Fruit fly (Drosophila melanogaster) S2 (cell line): ENCODE data around the gene Pitslre.
A peak's percentile ranks its signal among the peaks of the same experiment; 100 is the strongest.

Experiments used
- CG8478 ChIP-seq: fragments of >200 bp; optimal IDR thresholded peaks from 2 replicates; lab custom pipeline; 2018
- CTCF ChIP-seq, 2 experiments: fragments of >200 bp; optimal IDR thresholded peaks; 2 replicates each; lab custom pipeline; 2018

The Pitslre gene

DNA sequence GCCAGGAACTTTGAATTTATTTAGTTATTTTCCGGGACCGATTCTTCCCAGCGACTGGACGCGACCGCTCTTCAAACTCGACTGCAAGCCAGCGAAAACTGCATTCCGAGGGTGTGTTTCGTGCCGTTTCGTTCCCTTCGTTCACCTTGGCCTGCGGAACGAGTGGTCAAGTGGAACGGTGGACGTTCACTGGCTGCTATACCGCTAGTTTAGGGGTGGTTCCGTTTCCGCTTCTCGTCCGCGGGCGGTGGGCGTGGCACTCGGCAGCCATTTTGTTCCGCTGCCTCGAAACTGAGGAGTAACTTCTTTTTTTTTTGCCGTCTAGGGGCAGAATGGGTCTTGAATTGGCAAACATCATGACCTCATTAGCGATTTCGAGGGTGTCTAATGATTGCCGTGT lies 21.4 kb downstream of the Pitslre start, which contains the start of gene Six4:
Gene Six4, minus strand, starts transcription at position 85 of the 400 bp plus-strand sequence.
- TF ChIP-seq CG8478 (lab: Kevin White, UChicago) = no peak
- no peak for TF ChIP-seq CTCF (optimal IDR thresholded peaks at IDR 0.05; lab: Kevin White, UChicago)

dm6 chr3L:20796757-20797156 lies 25.4 kb downstream of the Pitslre start:
- TF ChIP-seq CG8478 (lab: Kevin White, UChicago) = no peak
- no peak for TF ChIP-seq CTCF (optimal IDR thresholded peaks at IDR 0.05; lab: Kevin White, UChicago)

dm6 chr3L:20797379-20797778 lies 26.1 kb downstream of the Pitslre start:
- TF ChIP-seq CG8478 (lab: Kevin White, UChicago) (no peak), CTCF (optimal IDR thresholded peaks at IDR 0.05; lab: Kevin White, UChicago) (no peak)

dm6 chr3L:20798325-20798846 lies 27.1 kb downstream of the Pitslre start, which contains the start of the genes CG3698 and tzn:
Gene CG3698, minus strand, starts transcription at chr3L:20798375.
Gene tzn, plus strand, starts transcription at chr3L:20798645.
- TF ChIP-seq CTCF (optimal IDR thresholded peaks at IDR 0.05; lab: Kevin White, UChicago) (peak; percentile 86 to 91), CG8478 (lab: Kevin White, UChicago) (no peak)

dm6 chr3L:20800208-20800607 lies 28.9 kb downstream of the Pitslre start, which contains the start of gene Spc105R:
Gene Spc105R, plus strand, starts transcription at chr3L:20800410.
- TF ChIP-seq CTCF (optimal IDR thresholded peaks at IDR 0.05; lab: Kevin White, UChicago) (peak; percentile 3 to 32), CG8478 (lab: Kevin White, UChicago) (no peak)

dm6 chr3L:20809088-20809999 lies 38.0 kb downstream of the Pitslre start, which contains the start of the genes CG3634 and HIPP1:
Gene CG3634, minus strand, starts transcription at chr3L:20809272.
Gene HIPP1, plus strand, starts transcription at chr3L:20809669.
- no peak for TF ChIP-seq CTCF (optimal IDR thresholded peaks at IDR 0.05; lab: Kevin White, UChicago)
- no peak for TF ChIP-seq CG8478 (lab: Kevin White, UChicago)

dm6 chr3L:20815666-20816375 lies 44.5 kb downstream of the Pitslre start, which contains the start of the genes CG3618 and Pka-R1:
Gene CG3618, minus strand, starts transcription at chr3L:20816075.
Gene Pka-R1, plus strand, starts transcription at chr3L:20816118.
- TF ChIP-seq CG8478 (lab: Kevin White, UChicago) (no peak), CTCF (optimal IDR thresholded peaks at IDR 0.05; lab: Kevin White, UChicago) (no peak)

DNA sequence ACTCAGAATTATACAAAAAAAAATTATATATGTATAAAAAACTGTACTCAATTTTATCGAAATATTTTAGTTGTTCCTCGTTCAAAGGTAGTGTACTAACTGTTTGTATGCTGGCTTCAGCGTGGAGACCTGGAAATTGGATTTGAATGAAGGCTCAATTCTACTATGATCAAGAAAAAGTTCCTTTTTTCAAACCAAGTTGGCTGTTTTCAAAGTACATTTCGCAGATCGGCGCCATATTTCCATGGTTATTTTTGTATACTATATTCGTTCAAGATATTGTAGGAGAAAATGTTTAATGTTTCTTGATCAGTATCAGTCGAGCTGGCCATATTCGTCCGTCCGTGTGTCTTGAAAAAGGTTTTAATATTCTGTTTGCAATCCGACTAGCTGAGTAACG lies 46.6 kb downstream of the Pitslre start, which contains the start of gene Mst77F:
Gene Mst77F, minus strand, starts transcription at position 101 of the 400 bp plus-strand sequence.
- TF ChIP-seq CTCF (optimal IDR thresholded peaks at IDR 0.05; lab: Kevin White, UChicago) = no peak
- TF ChIP-seq CG8478 (lab: Kevin White, UChicago) = no peak

- TF ChIP-seq CTCF (optimal IDR thresholded peaks at IDR 0.05; lab: Kevin White, UChicago) (no peak), CG8478 (lab: Kevin White, UChicago) (no peak)
Measured at dm6 chr3L:20823206-20823803, 52.0 kb downstream of the Pitslre start.
